Worm (Caenorhabditis elegans) whole organism, L4/young adult: ENCODE measurements around the gene T07D4.2.

ENCODE experiments used
- W03F9.2 ChIP-seq: fragments of 150-350 bp; optimal IDR thresholded peaks from 2 replicates; lab custom pipeline; 2014; ENCODE audit warnings: missing biosample characterization, missing genetic modification characterization
- dao-5 ChIP-seq: sonication (generic microtip); optimal IDR thresholded peaks from 2 replicates; lab custom pipeline; 2016; ENCODE audit warnings: missing genotype, missing genetic modification characterization, moderate library complexity, missing compliant biosample characterization
- him-1 ChIP-seq: sonication (generic microtip); optimal IDR thresholded peaks from 2 replicates; lab custom pipeline; 2016; ENCODE audit warnings: missing genotype, missing genetic modification reagents, missing genetic modification characterization, missing compliant biosample characterization

The T07D4.2 gene

ce11 chrII:8857074-8857473 is 16.7 kb downstream of the T07D4.2 start:
- no peak for TF ChIP-seq him-1 (tag; lab: Kevin White, UChicago)
- TF ChIP-seq dao-5, result no peak
- TF ChIP-seq W03F9.2, result no peak

DNA sequence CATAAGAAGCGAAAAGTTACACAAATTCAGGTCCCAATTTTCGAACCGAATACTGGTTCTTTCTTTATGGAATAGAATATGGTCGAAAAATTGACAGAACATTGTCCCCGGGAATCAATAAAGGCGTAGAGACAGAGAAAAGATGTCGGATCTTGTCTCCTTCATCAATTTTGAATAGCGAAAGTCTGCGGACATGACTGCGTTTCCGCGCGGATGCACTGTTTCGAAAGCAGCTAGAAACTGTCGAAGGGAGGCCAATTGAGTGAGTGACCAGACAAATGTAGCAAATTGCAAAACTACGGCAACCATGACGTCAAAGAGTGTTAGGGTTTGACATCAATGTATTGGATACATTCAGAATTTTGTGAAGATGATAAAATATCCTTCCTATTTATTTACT is 17.2 kb downstream of the T07D4.2 start:
- TF ChIP-seq W03F9.2, result no peak
- TF ChIP-seq dao-5, result no peak
- no peak for TF ChIP-seq him-1 (tag; lab: Kevin White, UChicago)

- TF ChIP-seq W03F9.2 (no peak), him-1 (tag; lab: Kevin White, UChicago) (no peak), dao-5 (no peak)
Measured at ce11 chrII:8854874-8855273, 18.9 kb downstream of the T07D4.2 start.

ce11 chrII:8853960-8854359 is 19.8 kb downstream of the T07D4.2 start:
- TF ChIP-seq W03F9.2 (no peak), him-1 (tag; lab: Kevin White, UChicago) (no peak), dao-5 (no peak)

- TF ChIP-seq dao-5 (no peak), him-1 (tag; lab: Kevin White, UChicago) (no peak), W03F9.2 (no peak)
Measured at ce11 chrII:8853238-8853637, 20.5 kb downstream of the T07D4.2 start.

ce11 chrII:8851996-8852587 is 21.6 kb downstream of the T07D4.2 start, which contains the start of gene oac-46:
oac-46 (minus strand) TSS chrII:8852096.
- no peak for TF ChIP-seq dao-5
- TF ChIP-seq him-1 (tag; lab: Kevin White, UChicago), result no peak
- no peak for TF ChIP-seq W03F9.2

DNA sequence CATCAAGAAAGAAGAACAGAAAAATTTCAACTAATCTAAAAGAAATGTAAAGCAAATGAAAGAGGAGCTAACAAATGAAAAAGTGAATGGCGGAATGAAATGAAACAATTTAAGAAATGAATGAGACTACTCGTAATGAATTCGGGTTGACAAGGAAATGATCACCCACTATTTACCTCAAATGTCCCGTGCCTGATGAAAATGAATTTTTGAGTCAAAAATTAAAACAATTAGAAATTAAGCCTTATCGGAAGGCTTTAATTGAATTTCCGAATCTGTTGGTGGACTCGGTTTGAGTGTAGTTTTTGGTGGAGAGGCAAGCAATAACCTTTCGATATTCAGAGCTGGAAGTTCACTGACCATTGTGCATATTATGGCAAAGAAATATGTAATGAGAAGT is 24.8 kb downstream of the T07D4.2 start:
- TF ChIP-seq him-1 (tag; lab: Kevin White, UChicago) (no peak), dao-5 (no peak), W03F9.2 (no peak)

ce11 chrII:8845932-8846331 is 27.8 kb downstream of the T07D4.2 start:
- TF ChIP-seq dao-5 (no peak), him-1 (tag; lab: Kevin White, UChicago) (no peak), W03F9.2 (no peak)

DNA sequence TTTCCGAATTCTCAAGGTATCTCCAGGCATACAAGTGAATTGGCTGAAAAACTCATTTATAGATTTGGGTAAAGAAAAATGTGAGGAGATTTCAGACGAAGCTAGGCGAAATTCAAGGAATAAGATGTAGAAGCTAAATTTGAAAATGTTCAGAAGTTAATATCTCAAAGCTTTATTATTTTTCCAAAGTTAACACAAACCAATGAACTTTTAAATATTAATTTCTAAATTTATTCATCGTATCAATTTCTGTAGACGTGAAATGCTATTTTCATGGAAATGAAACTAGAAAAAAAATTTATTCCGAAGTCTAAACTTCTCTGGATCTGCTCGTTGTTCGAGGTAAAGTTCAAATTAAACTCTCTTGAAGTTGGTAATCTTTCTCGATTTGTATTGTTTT is 28.4 kb downstream of the T07D4.2 start, which contains the start of gene agxt-1:
agxt-1 (plus strand) TSS at position 301 of the 400 bp plus-strand sequence.
- TF ChIP-seq him-1 (tag; lab: Kevin White, UChicago) (no peak), W03F9.2 (no peak), dao-5 (no peak)

- TF ChIP-seq dao-5 (no peak), him-1 (tag; lab: Kevin White, UChicago) (no peak), W03F9.2 (no peak)
Measured at ce11 chrII:8844465-8845126, 29.1 kb downstream of the T07D4.2 start, which contains the start of gene F46C5.6. F46C5.6 (minus strand) TSS chrII:8844515.

ce11 chrII:8839025-8839424 is 34.7 kb downstream of the T07D4.2 start, which contains the start of gene F46C5.7:
F46C5.7 (plus strand) TSS chrII:8839325.
- no peak for TF ChIP-seq dao-5
- TF ChIP-seq W03F9.2, result no peak
- no peak for TF ChIP-seq him-1 (tag; lab: Kevin White, UChicago)

DNA sequence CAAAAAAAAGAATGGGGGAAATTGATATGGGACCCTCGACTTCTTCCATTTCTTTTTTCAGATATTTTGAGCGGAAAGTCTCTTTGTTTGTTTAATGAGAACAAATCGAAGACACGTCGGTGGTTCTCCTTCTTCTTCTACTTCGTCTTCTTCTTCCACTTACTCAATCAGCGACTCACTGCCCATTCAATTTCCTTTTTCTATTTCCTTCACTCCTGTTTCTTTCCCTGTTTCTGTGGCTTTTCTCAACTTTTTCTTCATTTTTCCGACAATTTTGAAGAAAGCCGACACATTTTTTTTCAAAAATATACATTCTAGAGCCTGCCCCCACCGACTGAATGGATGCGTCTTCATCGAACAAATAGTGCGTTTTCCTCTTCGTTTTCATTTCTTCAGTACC is 37.9 kb downstream of the T07D4.2 start, which contains the start of gene F46C5.4:
F46C5.4 (plus strand) TSS at position 222 of the 400 bp plus-strand sequence.
- TF ChIP-seq dao-5 (no peak), him-1 (tag; lab: Kevin White, UChicago) (no peak), W03F9.2 (no peak)

- TF ChIP-seq dao-5, result no peak
- no peak for TF ChIP-seq W03F9.2
- TF ChIP-seq him-1 (tag; lab: Kevin White, UChicago), result no peak
Measured at ce11 chrII:8832941-8833340, 40.8 kb downstream of the T07D4.2 start.

- no peak for TF ChIP-seq dao-5
- TF ChIP-seq W03F9.2, result no peak
Measured at ce11 chrII:8830917-8831316, 42.8 kb downstream of the T07D4.2 start.

ce11 chrII:8829189-8829588 is 44.6 kb downstream of the T07D4.2 start, which contains the start of gene F46C5.2:
F46C5.2 (minus strand) TSS chrII:8829289.
- TF ChIP-seq him-1 (tag; lab: Kevin White, UChicago) (no peak), W03F9.2 (no peak), dao-5 (no peak)
